Worm (Caenorhabditis elegans) whole organism, L4 larva: ENCODE data around the gene inft-2.

Experiments used
- F10B5.3 ChIP-seq: sonication (generic microtip); optimal IDR thresholded peaks from 2 replicates; lab custom pipeline; 2016; ENCODE audit warnings: mild to moderate bottlenecking, missing genetic modification characterization, missing compliant biosample characterization
- F26F4.8 ChIP-seq: fragments of 200-800 bp; sonication (Bioruptor generic); conservative IDR thresholded peaks from 2 replicates; pipeline ENCODE4 v1.3.6; 2022; ENCODE audit warnings: missing genetic modification characterization, missing compliant biosample characterization
- F37D6.2 ChIP-seq: sonication (generic microtip); optimal IDR thresholded peaks from 2 replicates; lab custom pipeline; 2016; ENCODE audit warnings: mild to moderate bottlenecking, missing genetic modification characterization, missing compliant biosample characterization
- F44E2.7 ChIP-seq: fragments of 200-800 bp; sonication (Bioruptor generic); IDR thresholded peaks from 2 replicates; pipeline ENCODE4 v2.1.2; 2022; ENCODE audit warnings: missing genetic modification characterization, missing compliant biosample characterization
- F49E8.2 ChIP-seq: sonication (generic microtip); optimal IDR thresholded peaks from 2 replicates; lab custom pipeline; 2016; ENCODE audit warnings: missing compliant biosample characterization, mild to moderate bottlenecking, missing genetic modification characterization, borderline replicate concordance
- R02D3.7 ChIP-seq: fragments of 150-350 bp; sonication (generic microtip); optimal IDR thresholded peaks from 3 replicates; lab custom pipeline; 2014; ENCODE audit warnings: missing biosample characterization, missing genetic modification characterization
- Y48G9A.11 ChIP-seq: fragments of 200-800 bp; sonication (Bioruptor generic); IDR thresholded peaks from 2 replicates; pipeline ENCODE4 v1.3.6; 2022; ENCODE audit warnings: missing genetic modification reagents, missing genetic modification characterization, missing compliant biosample characterization
- Y75B8A.6 ChIP-seq: fragments of 200-800 bp; sonication (Bioruptor generic); IDR thresholded peaks from 2 replicates; pipeline ENCODE4 v1.3.6; 2022; ENCODE audit warnings: missing genetic modification reagents, missing genetic modification characterization, missing compliant biosample characterization
- ZK337.2 ChIP-seq: fragments of 200-800 bp; sonication (Bioruptor generic); IDR thresholded peaks from 2 replicates; pipeline ENCODE4 v1.3.6; 2022; ENCODE audit warnings: missing genetic modification reagents, missing genetic modification characterization, missing compliant biosample characterization
- aha-1 ChIP-seq: fragments of 150-350 bp; peaks from one replicate; lab custom pipeline; 2014; ENCODE audit warnings: missing biosample characterization, missing genetic modification characterization
- ceh-32 ChIP-seq: sonication (generic microtip); optimal IDR thresholded peaks from 2 replicates; lab custom pipeline; 2016; ENCODE audit warnings: mild to moderate bottlenecking, missing genetic modification characterization, missing compliant biosample characterization; ENCODE audit not compliant: poor library complexity
- ceh-82 ChIP-seq: sonication (generic microtip); optimal IDR thresholded peaks from 2 replicates; lab custom pipeline; 2017; ENCODE audit warnings: missing biosample characterization, missing genetic modification characterization
- daf-12 ChIP-seq: fragments of 150-350 bp; optimal IDR thresholded peaks from 2 replicates; lab custom pipeline; 2014; ENCODE audit warnings: missing biosample characterization, missing genetic modification reagents, missing genetic modification characterization
- daf-8 ChIP-seq: fragments of 200-800 bp; sonication (Bioruptor generic); IDR thresholded peaks from 2 replicates; pipeline ENCODE4 v1.3.6; 2022; ENCODE audit warnings: missing genetic modification characterization, missing compliant biosample characterization
- dmd-8 ChIP-seq: fragments of 200-800 bp; sonication (Bioruptor generic); IDR thresholded peaks from 2 replicates; pipeline ENCODE4 v1.3.6; 2022; ENCODE audit warnings: missing genetic modification characterization, missing compliant biosample characterization
- duxl-1 ChIP-seq: sonication (generic microtip); optimal IDR thresholded peaks from 2 replicates; lab custom pipeline; 2016; ENCODE audit warnings: mild to moderate bottlenecking, missing genetic modification characterization, moderate library complexity, missing compliant biosample characterization; ENCODE audit not compliant: poor library complexity
- dve-1 ChIP-seq: sonication (generic microtip); optimal IDR thresholded peaks from 2 replicates; lab custom pipeline; 2017; ENCODE audit warnings: antibody characterized with exemption, mild to moderate bottlenecking, missing genetic modification characterization, missing compliant biosample characterization; ENCODE audit not compliant: insufficient read depth
- egl-43 ChIP-seq: fragments of 200-800 bp; sonication (Bioruptor generic); IDR thresholded peaks from 2 replicates; pipeline ENCODE4 v1.3.6; 2022; ENCODE audit warnings: missing genetic modification reagents, missing genetic modification characterization, missing compliant biosample characterization
- fkh-10 ChIP-seq: fragments of 150-350 bp; optimal IDR thresholded peaks from 2 replicates; lab custom pipeline; 2014; ENCODE audit warnings: missing biosample characterization, missing genetic modification reagents, missing genetic modification characterization
- fos-1 ChIP-seq: fragments of 150-350 bp; optimal IDR thresholded peaks from 2 replicates; lab custom pipeline; 2014; ENCODE audit warnings: missing biosample characterization, missing genetic modification characterization
- jun-1 ChIP-seq: fragments of 150-350 bp; optimal IDR thresholded peaks from 2 replicates; lab custom pipeline; 2014; ENCODE audit warnings: missing biosample characterization, missing genetic modification reagents, missing genetic modification characterization
- lin-1 ChIP-seq: fragments of 200-800 bp; sonication (Bioruptor generic); IDR thresholded peaks from 2 replicates; pipeline ENCODE4 v1.3.6; 2022; ENCODE audit warnings: missing genetic modification reagents, missing genetic modification characterization, missing compliant biosample characterization
- lin-38 ChIP-seq: fragments of 200-800 bp; sonication (Bioruptor generic); IDR thresholded peaks from 2 replicates; pipeline ENCODE4 v1.3.6; 2022; ENCODE audit warnings: missing genetic modification reagents, missing genetic modification characterization, missing compliant biosample characterization
- madf-5 ChIP-seq, 2 experiments: fragments of 200-800 bp; sonication (Bioruptor generic); IDR thresholded peaks; 2 replicates each; pipeline ENCODE4 v1.3.6; 2022; ENCODE audit warnings: missing compliant biosample characterization in 2 of 2, missing genetic modification characterization in 2 of 2
- mdt-29 ChIP-seq: fragments of 200-800 bp; sonication (Bioruptor generic); IDR thresholded peaks from 2 replicates; pipeline ENCODE4 v1.3.6; 2022; ENCODE audit warnings: missing genetic modification reagents, missing genetic modification characterization, missing compliant biosample characterization
- nhr-237 ChIP-seq: sonication (generic microtip); optimal IDR thresholded peaks from 2 replicates; lab custom pipeline; 2017; ENCODE audit warnings: missing biosample characterization, missing genetic modification characterization
- nhr-25 ChIP-seq: sonication (generic microtip); optimal IDR thresholded peaks from 2 replicates; lab custom pipeline; 2017; ENCODE audit warnings: missing genetic modification characterization, mild to moderate bottlenecking, missing compliant biosample characterization, antibody characterized with exemption, moderate library complexity, borderline replicate concordance; ENCODE audit not compliant: insufficient read depth
- nhr-28 ChIP-seq: fragments of 150-350 bp; optimal IDR thresholded peaks from 2 replicates; lab custom pipeline; 2014; ENCODE audit warnings: missing biosample characterization, missing genetic modification characterization
- nhr-48 ChIP-seq: sonication (generic microtip); optimal IDR thresholded peaks from 2 replicates; lab custom pipeline; 2016; ENCODE audit warnings: mild to moderate bottlenecking, missing genetic modification characterization, missing compliant biosample characterization
- nhr-6 ChIP-seq: fragments of 150-350 bp; optimal IDR thresholded peaks from 2 replicates; lab custom pipeline; 2014; ENCODE audit warnings: missing biosample characterization, missing genetic modification characterization
- nhr-77 ChIP-seq: fragments of 150-350 bp; optimal IDR thresholded peaks from 2 replicates; lab custom pipeline; 2014; ENCODE audit warnings: missing biosample characterization, missing genetic modification characterization
- pha-4 ChIP-seq, 2 experiments: fragments of 150-350 bp in 1 of 2; fragments of 200-800 bp in 1 of 2; sonication (Bioruptor generic) in 1 of 2; IDR thresholded peaks in 1 of 2; optimal IDR thresholded peaks in 1 of 2; 2 replicates each; pipeline versions ENCODE4 v1.3.6 to Lab custom; 2014 to 2022; ENCODE audit warnings: missing genetic modification characterization in 2 of 2, missing genetic modification reagents in 2 of 2, missing biosample characterization in 1 of 2, missing compliant biosample characterization in 1 of 2
- sdz-12 ChIP-seq: fragments of 200-800 bp; sonication (Bioruptor generic); optimal IDR thresholded peaks from 2 replicates; lab custom pipeline; 2018; ENCODE audit warnings: mild to moderate bottlenecking, missing genetic modification characterization, missing compliant biosample characterization
- set-16 ChIP-seq: fragments of 200-800 bp; sonication (Bioruptor generic); IDR thresholded peaks from 2 replicates; pipeline ENCODE4 v1.3.6; 2022; ENCODE audit warnings: missing genetic modification reagents, missing genetic modification characterization, missing compliant biosample characterization
- snpc-1.2 ChIP-seq: fragments of 200-800 bp; sonication (Bioruptor generic); IDR thresholded peaks from 2 replicates; pipeline ENCODE4 v1.3.6; 2022; ENCODE audit warnings: missing genetic modification reagents, missing genetic modification characterization, missing compliant biosample characterization
- snpc-4 ChIP-seq: fragments of 150-350 bp; optimal IDR thresholded peaks from 2 replicates; lab custom pipeline; 2014; ENCODE audit warnings: missing biosample characterization, missing genetic modification characterization
- spr-1 ChIP-seq: sonication (generic microtip); optimal IDR thresholded peaks from 2 replicates; lab custom pipeline; 2016; ENCODE audit warnings: mild to moderate bottlenecking, missing genetic modification characterization, missing compliant biosample characterization
- spr-3 ChIP-seq: fragments of 200-800 bp; sonication (Bioruptor generic); optimal IDR thresholded peaks from 2 replicates; lab custom pipeline; 2018; ENCODE audit warnings: mild to moderate bottlenecking, missing genetic modification characterization, missing compliant biosample characterization
- tra-1 ChIP-seq: fragments of 200-800 bp; sonication (Bioruptor generic); IDR thresholded peaks from 2 replicates; pipeline ENCODE4 v1.3.6; 2022; ENCODE audit warnings: missing genetic modification reagents, missing genetic modification characterization, missing compliant biosample characterization
- unc-130 ChIP-seq: sonication (generic microtip); optimal IDR thresholded peaks from 2 replicates; lab custom pipeline; 2016; ENCODE audit warnings: missing genetic modification reagents, missing genetic modification characterization, missing compliant biosample characterization
- unc-39 ChIP-seq: sonication (generic microtip); optimal IDR thresholded peaks from 2 replicates; lab custom pipeline; 2017; ENCODE audit warnings: missing biosample characterization, missing genetic modification characterization
- zip-2 ChIP-seq: fragments of 150-350 bp; optimal IDR thresholded peaks from 2 replicates; lab custom pipeline; 2014; ENCODE audit warnings: missing biosample characterization, missing genetic modification characterization

inft-2 gene

ce11 chrV:12988256-12988655 is 13.9 kb upstream of the inft-2 start, which contains the start of gene F15B9.8 (continued):
- TF ChIP-seq dmd-8 (GFP tag; lab: Robert Waterston, UW) (no peak), nhr-25 (no peak), fos-1 (no peak)

DNA sequence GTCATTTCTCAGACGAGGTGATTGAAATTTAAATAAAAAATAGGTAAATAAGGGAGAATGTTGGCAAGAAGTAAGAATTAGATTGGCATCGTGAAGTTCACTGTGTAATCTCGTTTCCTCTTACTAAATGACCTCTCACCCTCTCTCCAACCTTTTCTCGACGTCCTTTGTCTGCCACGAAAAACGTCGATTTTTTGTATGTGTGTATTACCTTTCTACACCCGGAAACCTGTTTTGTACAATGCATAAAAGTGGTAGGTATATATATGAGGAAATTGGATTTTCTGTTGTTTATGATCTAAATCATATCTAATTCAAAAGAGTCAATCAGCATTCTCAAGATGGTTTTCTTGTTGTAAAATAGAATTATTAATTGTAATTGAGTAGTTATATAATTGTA is 9.2 kb upstream of the inft-2 start, which contains the start of the genes F15B9.11 and dsl-7:
TSS of gene F15B9.11 (minus strand) at position 5 of the 400 bp plus-strand sequence.
TSS of gene dsl-7 (plus strand) at position 260 of the 400 bp plus-strand sequence.
- TF ChIP-seq lin-1 (GFP tag; lab: Robert Waterston, UW) (no peak), set-16 (GFP tag; lab: Robert Waterston, UW) (no peak), fos-1 (no peak), pha-4 (GFP tag; IDR thresholded peaks at IDR 0.05; lab: Robert Waterston, UW) (no peak), pha-4 (tag; optimal IDR thresholded peaks at IDR 0.05; lab: Kevin White, UChicago) (no peak), R02D3.7 (tag; lab: Kevin White, UChicago) (no peak), dve-1 (tag; lab: Kevin White, UChicago) (no peak), Y48G9A.11 (GFP tag; lab: Robert Waterston, UW) (no peak), nhr-48 (tag; lab: Kevin White, UChicago) (no peak), lin-38 (no peak), unc-39 (tag; lab: Kevin White, UChicago) (no peak)

DNA sequence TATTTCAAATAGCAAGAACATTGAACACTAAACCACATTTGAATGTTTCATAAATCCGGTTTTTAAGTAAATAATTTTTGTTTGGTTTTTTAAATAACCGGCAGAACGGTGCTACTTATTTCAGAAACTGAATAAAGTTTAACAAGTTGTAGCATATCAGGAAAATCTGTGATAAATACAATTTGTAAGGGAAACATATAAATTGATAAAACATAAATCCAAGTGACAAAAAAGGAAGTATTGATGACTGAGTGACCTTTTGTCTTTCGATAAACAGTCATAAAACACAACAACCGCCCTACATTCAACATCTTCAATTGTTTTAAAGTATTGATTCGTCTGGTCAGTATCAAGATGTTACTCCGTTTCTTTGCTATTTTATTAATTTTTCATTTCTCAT is 6.8 kb upstream of the inft-2 start, which contains the start of gene far-5:
TSS of gene far-5 (plus strand) at position 301 of the 400 bp plus-strand sequence.
- TF ChIP-seq aha-1 (tag; lab: Kevin White, UChicago) (peak; percentile 48), spr-3 (no peak), daf-12 (no peak), nhr-28 (tag; lab: Kevin White, UChicago) (peak; percentile 3), nhr-6 (tag; lab: Kevin White, UChicago) (no peak), fkh-10 (GFP tag; lab: Kevin White, UChicago) (no peak), madf-5 (GFP tag; IDR thresholded peaks at IDR 0.05; lab: Robert Waterston, UW) (no peak), ceh-32 (tag; lab: Kevin White, UChicago) (no peak), snpc-1.2 (GFP tag; lab: Robert Waterston, UW) (no peak), F44E2.7 (GFP tag; lab: Robert Waterston, UW) (no peak)

- TF ChIP-seq ZK337.2 (no peak), tra-1 (no peak), ceh-32 (tag; lab: Kevin White, UChicago) (no peak), fos-1 (no peak), nhr-6 (tag; lab: Kevin White, UChicago) (no peak), jun-1 (tag; lab: Kevin White, UChicago) (no peak), F44E2.7 (GFP tag; lab: Robert Waterston, UW) (no peak), Y75B8A.6 (GFP tag; lab: Robert Waterston, UW) (no peak), nhr-77 (no peak), daf-12 (no peak), zip-2 (tag; lab: Kevin White, UChicago) (no peak)
Observed at ce11 chrV:12997422-12997821, 4.7 kb upstream of the inft-2 start, which contains the start of gene far-3. Gene far-3, minus strand, starts transcription at chrV:12997522.

ce11 chrV:12999559-12999958 is 2.6 kb upstream of the inft-2 start, which contains the start of gene far-4:
Gene far-4, minus strand, starts transcription at chrV:12999659.
- TF ChIP-seq pha-4 (GFP tag; IDR thresholded peaks at IDR 0.05; lab: Robert Waterston, UW) (no peak), pha-4 (tag; optimal IDR thresholded peaks at IDR 0.05; lab: Kevin White, UChicago) (no peak), R02D3.7 (tag; lab: Kevin White, UChicago) (no peak), nhr-237 (no peak), daf-12 (no peak), F10B5.3 (no peak), sdz-12 (no peak)

ce11 chrV:13000068-13000467 is 2.0 kb upstream of the inft-2 start:
- TF ChIP-seq F37D6.2 (tag; lab: Kevin White, UChicago) (no peak), spr-1 (tag; lab: Kevin White, UChicago) (no peak), egl-43 (GFP tag; lab: Robert Waterston, UW) (no peak), Y48G9A.11 (GFP tag; lab: Robert Waterston, UW) (peak; percentile 70), mdt-29 (GFP tag; lab: Robert Waterston, UW) (no peak), F26F4.8 (no peak), madf-5 (GFP tag; IDR thresholded peaks at IDR 0.05; lab: Robert Waterston, UW) (no peak), ceh-82 (tag; lab: Kevin White, UChicago) (no peak), unc-130 (GFP tag; lab: Kevin White, UChicago) (peak; percentile 73), daf-8 (no peak), snpc-4 (tag; lab: Kevin White, UChicago) (no peak), duxl-1 (no peak), F49E8.2 (peak; percentile 38)
